Worm (Caenorhabditis elegans) whole organism, L4 larva: ENCODE measurements around the gene Y53F4B.10.

Experiments
- F37D6.2 ChIP-seq: sonication (generic microtip); optimal IDR thresholded peaks from 2 replicates; lab custom pipeline; 2016; ENCODE audit warnings: mild to moderate bottlenecking, missing genetic modification characterization, missing compliant biosample characterization
- F49E8.2 ChIP-seq: sonication (generic microtip); optimal IDR thresholded peaks from 2 replicates; lab custom pipeline; 2016; ENCODE audit warnings: missing compliant biosample characterization, mild to moderate bottlenecking, missing genetic modification characterization, borderline replicate concordance
- T26A8.4 ChIP-seq: fragments of 200-800 bp; sonication (Bioruptor generic); IDR thresholded peaks from 2 replicates; pipeline ENCODE4 v1.3.6; 2022; ENCODE audit warnings: missing genetic modification characterization, missing compliant biosample characterization
- Y48G9A.11 ChIP-seq: fragments of 200-800 bp; sonication (Bioruptor generic); IDR thresholded peaks from 2 replicates; pipeline ENCODE4 v1.3.6; 2022; ENCODE audit warnings: missing genetic modification reagents, missing genetic modification characterization, missing compliant biosample characterization
- aha-1 ChIP-seq: fragments of 150-350 bp; peaks from one replicate; lab custom pipeline; 2014; ENCODE audit warnings: missing biosample characterization, missing genetic modification characterization
- ama-1 ChIP-seq: fragments of 150-350 bp; optimal IDR thresholded peaks from 2 replicates; lab custom pipeline; 2014; ENCODE audit warnings: inconsistent platforms, mixed read lengths
- arid-1 ChIP-seq: fragments of 200-800 bp; sonication (Bioruptor generic); conservative IDR thresholded peaks from 2 replicates; pipeline ENCODE4 v1.3.6; 2022; ENCODE audit warnings: missing genetic modification reagents, missing genetic modification characterization, missing compliant biosample characterization
- attf-4 ChIP-seq: sonication (generic microtip); optimal IDR thresholded peaks from 3 replicates; lab custom pipeline; 2017; ENCODE audit warnings: missing biosample characterization, missing genetic modification characterization
- ceh-20 ChIP-seq: fragments of 200-800 bp; sonication (Bioruptor generic); IDR thresholded peaks from 2 replicates; pipeline ENCODE4 v1.3.6; 2022; ENCODE audit warnings: missing genetic modification reagents, missing genetic modification characterization, missing compliant biosample characterization
- ceh-62 ChIP-seq: sonication (generic microtip); optimal IDR thresholded peaks from 2 replicates; lab custom pipeline; 2017; ENCODE audit warnings: missing biosample characterization, missing genetic modification characterization
- ceh-82 ChIP-seq: sonication (generic microtip); optimal IDR thresholded peaks from 2 replicates; lab custom pipeline; 2017; ENCODE audit warnings: missing biosample characterization, missing genetic modification characterization
- ctbp-1 ChIP-seq: fragments of 200-800 bp; sonication (Bioruptor generic); IDR thresholded peaks from 2 replicates; pipeline ENCODE4 v1.3.6; 2022; ENCODE audit warnings: missing genetic modification reagents, missing genetic modification characterization, missing compliant biosample characterization
- daf-16 ChIP-seq, 3 experiments: sonication (generic microtip); optimal IDR thresholded peaks; 2 replicates each; lab custom pipeline; 2016 to 2017; ENCODE audit warnings: missing genetic modification characterization in 3 of 3, missing genetic modification reagents in 3 of 3, mild to moderate bottlenecking in 2 of 3, missing compliant biosample characterization in 2 of 3, missing biosample characterization in 1 of 3, moderate library complexity in 1 of 3
- dmd-6 ChIP-seq: fragments of 200-800 bp; sonication (Bioruptor generic); IDR thresholded peaks from 2 replicates; pipeline ENCODE4 v1.3.6; 2022; ENCODE audit warnings: missing genetic modification reagents, missing genetic modification characterization, missing compliant biosample characterization
- dmd-8 ChIP-seq: fragments of 200-800 bp; sonication (Bioruptor generic); IDR thresholded peaks from 2 replicates; pipeline ENCODE4 v1.3.6; 2022; ENCODE audit warnings: missing genetic modification characterization, missing compliant biosample characterization
- egl-43 ChIP-seq: fragments of 200-800 bp; sonication (Bioruptor generic); IDR thresholded peaks from 2 replicates; pipeline ENCODE4 v1.3.6; 2022; ENCODE audit warnings: missing genetic modification reagents, missing genetic modification characterization, missing compliant biosample characterization
- hlh-11 ChIP-seq: fragments of 200-800 bp; sonication (Bioruptor generic); optimal IDR thresholded peaks from 2 replicates; lab custom pipeline; 2018; ENCODE audit warnings: mild to moderate bottlenecking, missing genetic modification characterization, missing compliant biosample characterization
- hlh-30 ChIP-seq: sonication (generic microtip); optimal IDR thresholded peaks from 2 replicates; lab custom pipeline; 2017; ENCODE audit warnings: antibody characterized with exemption, mild to moderate bottlenecking, missing genetic modification characterization, missing compliant biosample characterization; ENCODE audit not compliant: insufficient read depth
- hmg-1.1 ChIP-seq: fragments of 200-800 bp; sonication (Bioruptor generic); IDR thresholded peaks from 2 replicates; pipeline ENCODE4 v1.3.6; 2022; ENCODE audit warnings: missing genetic modification reagents, missing genetic modification characterization, missing compliant biosample characterization
- lin-38 ChIP-seq: fragments of 200-800 bp; sonication (Bioruptor generic); IDR thresholded peaks from 2 replicates; pipeline ENCODE4 v1.3.6; 2022; ENCODE audit warnings: missing genetic modification reagents, missing genetic modification characterization, missing compliant biosample characterization
- mdl-1 ChIP-seq, 2 experiments: fragments of 150-350 bp in 1 of 2; sonication (generic microtip) in 1 of 2; optimal IDR thresholded peaks; 2 replicates each; lab custom pipeline; 2014 to 2017; ENCODE audit warnings: missing biosample characterization in 2 of 2, missing genetic modification characterization in 2 of 2
- mdt-29 ChIP-seq: fragments of 200-800 bp; sonication (Bioruptor generic); IDR thresholded peaks from 2 replicates; pipeline ENCODE4 v1.3.6; 2022; ENCODE audit warnings: missing genetic modification reagents, missing genetic modification characterization, missing compliant biosample characterization
- mep-1 ChIP-seq: fragments of 150-350 bp; sonication (generic microtip); optimal IDR thresholded peaks from 3 replicates; lab custom pipeline; 2014; ENCODE audit warnings: missing biosample characterization, missing genetic modification characterization
- mes-2 ChIP-seq: sonication (generic microtip); optimal IDR thresholded peaks from 2 replicates; lab custom pipeline; 2016; ENCODE audit warnings: missing genotype, mild to moderate bottlenecking, missing genetic modification characterization, missing compliant biosample characterization; ENCODE audit not compliant: poor library complexity, severe bottlenecking
- nhr-237 ChIP-seq: sonication (generic microtip); optimal IDR thresholded peaks from 2 replicates; lab custom pipeline; 2017; ENCODE audit warnings: missing biosample characterization, missing genetic modification characterization
- nhr-42 ChIP-seq: fragments of 200-800 bp; sonication (Bioruptor generic); IDR thresholded peaks from 2 replicates; pipeline ENCODE4 v1.3.6; 2022; ENCODE audit warnings: missing genetic modification characterization, missing compliant biosample characterization
- nhr-76 ChIP-seq: fragments of 150-350 bp; optimal IDR thresholded peaks from 2 replicates; lab custom pipeline; 2014; ENCODE audit warnings: missing biosample characterization, missing genetic modification characterization
- pha-4 ChIP-seq, 2 experiments: fragments of 150-350 bp in 1 of 2; fragments of 200-800 bp in 1 of 2; sonication (Bioruptor generic) in 1 of 2; IDR thresholded peaks in 1 of 2; optimal IDR thresholded peaks in 1 of 2; 2 replicates each; pipeline versions ENCODE4 v1.3.6 to Lab custom; 2014 to 2022; ENCODE audit warnings: missing genetic modification characterization in 2 of 2, missing genetic modification reagents in 2 of 2, missing biosample characterization in 1 of 2, missing compliant biosample characterization in 1 of 2
- php-3 ChIP-seq: fragments of 200-800 bp; sonication (Bioruptor generic); IDR thresholded peaks from 2 replicates; pipeline ENCODE4 v1.3.6; 2022; ENCODE audit warnings: missing genetic modification reagents, missing genetic modification characterization, missing compliant biosample characterization
- pqm-1 ChIP-seq: sonication (generic microtip); optimal IDR thresholded peaks from 2 replicates; lab custom pipeline; 2017; ENCODE audit warnings: missing biosample characterization, missing genetic modification characterization
- rbr-2 ChIP-seq: sonication (generic microtip); optimal IDR thresholded peaks from 2 replicates; lab custom pipeline; 2016; ENCODE audit warnings: missing genotype, missing genetic modification characterization, missing compliant biosample characterization
- set-16 ChIP-seq: fragments of 200-800 bp; sonication (Bioruptor generic); IDR thresholded peaks from 2 replicates; pipeline ENCODE4 v1.3.6; 2022; ENCODE audit warnings: missing genetic modification reagents, missing genetic modification characterization, missing compliant biosample characterization
- tra-1 ChIP-seq: fragments of 200-800 bp; sonication (Bioruptor generic); IDR thresholded peaks from 2 replicates; pipeline ENCODE4 v1.3.6; 2022; ENCODE audit warnings: missing genetic modification reagents, missing genetic modification characterization, missing compliant biosample characterization
- unc-39 ChIP-seq: sonication (generic microtip); optimal IDR thresholded peaks from 2 replicates; lab custom pipeline; 2017; ENCODE audit warnings: missing biosample characterization, missing genetic modification characterization
- vab-7 ChIP-seq: fragments of 200-800 bp; sonication (Bioruptor generic); IDR thresholded peaks from 2 replicates; pipeline ENCODE4 v1.3.6; 2022; ENCODE audit warnings: missing genetic modification reagents, missing genetic modification characterization, missing compliant biosample characterization
- zag-1 ChIP-seq: fragments of 150-350 bp; optimal IDR thresholded peaks from 2 replicates; lab custom pipeline; 2014; ENCODE audit warnings: missing biosample characterization, missing genetic modification characterization
- ztf-7 ChIP-seq: fragments of 150-350 bp; optimal IDR thresholded peaks from 2 replicates; lab custom pipeline; 2014; ENCODE audit warnings: missing biosample characterization, missing genetic modification characterization

Gene Y53F4B.10

DNA sequence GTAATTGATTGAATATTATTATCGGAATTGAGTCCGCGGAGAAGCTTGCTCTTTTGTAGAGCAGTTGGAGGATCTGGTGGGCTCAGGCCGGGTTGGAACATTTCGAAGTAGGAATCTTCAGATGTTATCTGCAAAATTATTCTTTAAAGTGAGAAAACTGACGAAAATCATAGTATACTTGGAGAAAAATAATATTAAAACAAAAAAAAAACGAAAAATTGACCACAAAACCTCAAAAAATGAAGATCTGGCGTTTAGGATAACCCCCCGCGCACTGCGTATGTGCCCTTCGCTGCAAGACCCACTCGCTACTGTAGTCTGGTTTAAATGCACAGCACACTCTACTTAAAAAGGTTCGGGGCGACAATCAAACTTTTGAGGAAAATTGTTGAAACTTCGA is at the start of gene Y53F4B.10:
Gene Y53F4B.10 (minus strand): TSS at position 101 of the 400 bp plus-strand sequence.
- TF ChIP-seq aha-1 (peak; percentile 83), vab-7 (GFP tag; lab: Robert Waterston, UW) (no peak)

- TF ChIP-seq ceh-20 (GFP tag; lab: Robert Waterston, UW): peak; percentile 74
- peak; percentile 64 for TF ChIP-seq aha-1
- peak; percentile 7 for TF ChIP-seq rbr-2 (tag; lab: Kevin White, UChicago)
- peak; percentile 59 for TF ChIP-seq dmd-6 (GFP tag; lab: Robert Waterston, UW)
- TF ChIP-seq set-16 (GFP tag; lab: Robert Waterston, UW): peak; percentile 35
- TF ChIP-seq mdt-29 (GFP tag; lab: Robert Waterston, UW): peak; percentile 51; the same call in 1 of the 2 replicates
- TF ChIP-seq tra-1: peak; percentile 50; the same call in 1 of the 2 replicates
- peak; percentile 74; the same call in 1 of the 2 replicates for TF ChIP-seq ctbp-1
- peak; percentile 15 for TF ChIP-seq hlh-30
- peak; percentile 74; the same call in 1 of the 2 replicates for TF ChIP-seq hmg-1.1 (GFP tag; lab: Robert Waterston, UW)
- peak in 1 of 2 experiments; percentile 3 for TF ChIP-seq mdl-1 (tag; optimal IDR thresholded peaks at IDR 0.05; lab: Kevin White, UChicago)
Measured at ce11 chrII:15043850-15044249, 40.5 kb upstream of the Y53F4B.10 start.

DNA sequence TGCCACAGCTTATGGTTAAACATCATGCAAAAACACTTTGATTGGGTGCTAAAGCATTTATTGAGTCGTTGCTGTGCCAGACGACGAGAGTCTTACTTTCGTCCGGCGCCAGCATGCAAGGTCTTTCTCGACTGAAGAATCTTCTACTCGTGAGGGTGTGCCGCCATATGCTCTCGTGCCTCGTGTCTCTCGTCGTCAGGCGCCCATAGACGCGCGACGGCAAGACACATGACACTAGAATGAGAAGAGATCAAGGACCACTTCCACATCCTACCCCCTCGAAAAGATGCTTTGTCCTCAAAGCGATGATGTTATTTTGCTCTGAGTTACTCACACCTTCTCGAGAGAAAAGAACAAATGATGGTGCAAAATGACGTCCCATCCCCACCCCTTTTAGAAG is 39.5 kb upstream of the Y53F4B.10 start:
- TF ChIP-seq ceh-20 (GFP tag; lab: Robert Waterston, UW) (peak; percentile 75), php-3 (GFP tag; lab: Robert Waterston, UW) (0 out of 2 replicates have a peak, but pooled peaks have one; percentile 22), egl-43 (GFP tag; lab: Robert Waterston, UW) (0 out of 2 replicates have a peak, but pooled peaks have one; percentile 13), aha-1 (peak; percentile 96), hlh-11 (tag; lab: Kevin White, UChicago) (peak; percentile 25), arid-1 (0 out of 2 replicates have a peak, but pooled peaks have one; percentile 27), hmg-1.1 (GFP tag; lab: Robert Waterston, UW) (peak; percentile 57; the same call in 1 of the 2 replicates), hlh-30 (peak; percentile 53), ctbp-1 (peak; percentile 70; the same call in 1 of the 2 replicates), mdl-1 (tag; optimal IDR thresholded peaks at IDR 0.05; lab: Kevin White, UChicago) (peak in 1 of 2 experiments; percentile 28), set-16 (GFP tag; lab: Robert Waterston, UW) (peak; percentile 62), dmd-6 (GFP tag; lab: Robert Waterston, UW) (peak; percentile 66), F37D6.2 (peak; percentile 49)

DNA sequence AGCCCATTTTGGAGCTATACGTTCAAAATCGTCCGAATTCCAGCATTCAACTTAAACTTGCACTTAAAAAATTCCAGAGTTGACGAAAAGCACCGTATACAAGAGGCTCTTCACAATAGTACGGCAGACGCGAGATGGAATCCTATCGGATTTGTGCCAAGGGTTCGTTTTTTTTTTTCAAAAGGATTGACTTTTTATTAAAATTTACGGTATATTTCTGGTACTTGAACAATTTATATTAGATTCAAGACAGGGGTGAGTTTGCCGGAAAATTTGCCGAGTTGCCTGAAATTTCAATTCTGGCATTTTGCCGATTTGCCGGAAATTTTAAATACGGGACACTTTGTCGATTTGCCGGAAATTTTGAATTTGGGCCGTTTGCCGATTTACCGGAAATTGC is 39.0 kb upstream of the Y53F4B.10 start:
- TF ChIP-seq ama-1 (lab: Kevin White, UChicago) (no peak), dmd-8 (GFP tag; lab: Robert Waterston, UW) (no peak), unc-39 (no peak), mep-1 (tag; lab: Kevin White, UChicago) (no peak), rbr-2 (tag; lab: Kevin White, UChicago) (no peak), hlh-11 (tag; lab: Kevin White, UChicago) (no peak), ztf-7 (no peak), F49E8.2 (no peak), Y48G9A.11 (GFP tag; lab: Robert Waterston, UW) (no peak), pqm-1 (no peak), mdt-29 (GFP tag; lab: Robert Waterston, UW) (no peak), attf-4 (tag; lab: Kevin White, UChicago) (no peak), pha-4 (GFP tag; IDR thresholded peaks at IDR 0.05; lab: Robert Waterston, UW) (no peak), pha-4 (tag; optimal IDR thresholded peaks at IDR 0.05; lab: Kevin White, UChicago) (no peak), vab-7 (GFP tag; lab: Robert Waterston, UW) (no peak)

DNA sequence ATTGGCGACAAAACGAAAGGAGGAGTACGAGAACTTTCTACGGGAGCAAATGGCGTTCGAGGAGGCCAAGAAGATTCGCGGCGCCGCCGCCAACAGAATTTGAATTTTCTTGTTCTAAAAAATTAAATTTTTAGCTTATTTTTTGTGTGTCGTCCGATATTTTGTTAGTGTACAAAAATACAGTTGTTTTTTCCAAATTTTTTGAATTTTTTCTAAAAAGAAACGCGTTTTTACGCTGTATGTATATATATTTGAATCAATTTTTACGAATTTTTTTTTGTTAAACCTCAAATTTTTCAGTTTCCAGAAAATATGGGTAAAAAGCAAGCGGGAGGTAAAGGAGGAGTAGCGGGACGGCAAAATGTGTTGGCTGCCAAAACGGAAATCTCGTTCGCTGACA is 35.8 kb upstream of the Y53F4B.10 start, which contains the start of gene trip-4:
Gene trip-4 (plus strand): TSS at position 301 of the 400 bp plus-strand sequence.
- TF ChIP-seq hlh-30 (no peak), T26A8.4 (GFP tag; lab: Robert Waterston, UW) (no peak), nhr-237 (no peak), nhr-42 (GFP tag; lab: Robert Waterston, UW) (no peak), ceh-82 (tag; lab: Kevin White, UChicago) (no peak), set-16 (GFP tag; lab: Robert Waterston, UW) (no peak), mdl-1 (tag; optimal IDR thresholded peaks at IDR 0.05; lab: Kevin White, UChicago) (no peak), daf-16 (GFP tag; optimal IDR thresholded peaks at IDR 0.05; lab: Kevin White, UChicago) (no peak), daf-16 (tag; optimal IDR thresholded peaks at IDR 0.05; lab: Kevin White, UChicago) (no peak), nhr-76 (tag; lab: Kevin White, UChicago) (no peak), zag-1 (tag; lab: Kevin White, UChicago) (no peak), ceh-62 (tag; lab: Kevin White, UChicago) (no peak), lin-38 (GFP tag; lab: Robert Waterston, UW) (no peak), mes-2 (tag; lab: Kevin White, UChicago) (no peak)
- TF ChIP-seq, all 104 proteins: peak for 0
